Worm (Caenorhabditis elegans): ENCODE results near the gene ndab-1.
"Not testable (repeated sequence)": the region's sequence is repeated elsewhere in the genome, so short reads cannot be mapped to it uniquely, and the experiment has no call there.

The ndab-1 gene

ce11 chrIII:11908660-11909059, 6.9 kb downstream of the ndab-1 start, which contains the start of gene fbxb-24:
Gene fbxb-24, plus strand, starts transcription at chrIII:11908960.
- TF ChIP-seq W03F9.2 (tag; optimal IDR thresholded peaks at IDR 0.05) (no peak), dao-5 (tag; optimal IDR thresholded peaks at IDR 0.05) (no peak)

- no peak for TF ChIP-seq dao-5 (tag; optimal IDR thresholded peaks at IDR 0.05)
- no peak for TF ChIP-seq W03F9.2 (tag; optimal IDR thresholded peaks at IDR 0.05)
- no peak for TF ChIP-seq him-1 (tag; optimal IDR thresholded peaks at IDR 0.05)
Measured at ce11 chrIII:11907177-11907576, 8.3 kb downstream of the ndab-1 start, which contains the start of gene sdz-33. Gene sdz-33, plus strand, starts transcription at chrIII:11907477.

ce11 chrIII:11902782-11903181, 12.7 kb downstream of the ndab-1 start:
- no peak for TF ChIP-seq dao-5 (tag; optimal IDR thresholded peaks at IDR 0.05)
- TF ChIP-seq him-1 (tag; optimal IDR thresholded peaks at IDR 0.05) = no peak
- TF ChIP-seq W03F9.2 (tag; optimal IDR thresholded peaks at IDR 0.05) = no peak

ce11 chrIII:11900022-11900421, 15.5 kb downstream of the ndab-1 start:
- TF ChIP-seq him-1 (tag; optimal IDR thresholded peaks at IDR 0.05) (no peak), dao-5 (tag; optimal IDR thresholded peaks at IDR 0.05) (no peak), W03F9.2 (tag; optimal IDR thresholded peaks at IDR 0.05) (no peak)

- TF ChIP-seq him-1 (tag; optimal IDR thresholded peaks at IDR 0.05) = no peak
- TF ChIP-seq dao-5 (tag; optimal IDR thresholded peaks at IDR 0.05) = no peak
- TF ChIP-seq W03F9.2 (tag; optimal IDR thresholded peaks at IDR 0.05) = no peak
Measured at ce11 chrIII:11898169-11898568, 17.3 kb downstream of the ndab-1 start, which contains the start of gene tsen-2. Gene tsen-2, minus strand, starts transcription at chrIII:11898269.

- TF ChIP-seq W03F9.2 (tag; optimal IDR thresholded peaks at IDR 0.05) (no peak), him-1 (tag; optimal IDR thresholded peaks at IDR 0.05) (no peak), dao-5 (tag; optimal IDR thresholded peaks at IDR 0.05) (no peak)
Measured at ce11 chrIII:11896652-11897051, 18.9 kb downstream of the ndab-1 start.

- TF ChIP-seq dao-5 (tag; optimal IDR thresholded peaks at IDR 0.05) (no peak), W03F9.2 (tag; optimal IDR thresholded peaks at IDR 0.05) (no peak), him-1 (tag; optimal IDR thresholded peaks at IDR 0.05) (no peak)
Measured at ce11 chrIII:11895504-11895903, 20.0 kb downstream of the ndab-1 start.

ce11 chrIII:11892939-11893338, 22.6 kb downstream of the ndab-1 start, which contains the start of gene Y56A3A.41:
Gene Y56A3A.41, minus strand, starts transcription at chrIII:11893039.
- TF ChIP-seq W03F9.2 (tag; optimal IDR thresholded peaks at IDR 0.05) (no peak), dao-5 (tag; optimal IDR thresholded peaks at IDR 0.05) (no peak), him-1 (tag; optimal IDR thresholded peaks at IDR 0.05) (no peak)

- TF ChIP-seq him-1 (tag; optimal IDR thresholded peaks at IDR 0.05) (no peak), W03F9.2 (tag; optimal IDR thresholded peaks at IDR 0.05) (no peak), dao-5 (tag; optimal IDR thresholded peaks at IDR 0.05) (no peak)
Measured at ce11 chrIII:11891335-11891734, 24.2 kb downstream of the ndab-1 start, which contains the start of gene faah-5. Gene faah-5, minus strand, starts transcription at chrIII:11891435.

ce11 chrIII:11883694-11884093, 31.8 kb downstream of the ndab-1 start, which contains the start of gene fbxb-22:
Gene fbxb-22, minus strand, starts transcription at chrIII:11883754.
- not testable (repeated sequence) for TF ChIP-seq W03F9.2, him-1, dao-5 (tag; optimal IDR thresholded peaks at IDR 0.05)

ce11 chrIII:11881549-11881948, 34.0 kb downstream of the ndab-1 start:
- TF ChIP-seq him-1 (tag; optimal IDR thresholded peaks at IDR 0.05) = no peak
- peak; percentile 41 for TF ChIP-seq W03F9.2 (tag; optimal IDR thresholded peaks at IDR 0.05)

ce11 chrIII:11878751-11879150, 36.8 kb downstream of the ndab-1 start, which contains the start of gene Y56A3A.6:
Gene Y56A3A.6, minus strand, starts transcription at chrIII:11878803.
- TF ChIP-seq W03F9.2 (tag; optimal IDR thresholded peaks at IDR 0.05) (no peak), him-1 (tag; optimal IDR thresholded peaks at IDR 0.05) (no peak), dao-5 (tag; optimal IDR thresholded peaks at IDR 0.05) (no peak)

ce11 chrIII:11876130-11876529, 39.4 kb downstream of the ndab-1 start:
- no peak for TF ChIP-seq W03F9.2 (tag; optimal IDR thresholded peaks at IDR 0.05)
- TF ChIP-seq dao-5 (tag; optimal IDR thresholded peaks at IDR 0.05) = no peak
- TF ChIP-seq him-1 (tag; optimal IDR thresholded peaks at IDR 0.05) = no peak

- TF ChIP-seq dao-5 (tag; optimal IDR thresholded peaks at IDR 0.05) = no peak
- no peak for TF ChIP-seq W03F9.2 (tag; optimal IDR thresholded peaks at IDR 0.05)
- no peak for TF ChIP-seq him-1 (tag; optimal IDR thresholded peaks at IDR 0.05)
Measured at ce11 chrIII:11874242-11874641, 41.3 kb downstream of the ndab-1 start.

ce11 chrIII:11871617-11872016, 43.9 kb downstream of the ndab-1 start:
- TF ChIP-seq W03F9.2 (tag; optimal IDR thresholded peaks at IDR 0.05) (no peak), him-1 (tag; optimal IDR thresholded peaks at IDR 0.05) (no peak), dao-5 (tag; optimal IDR thresholded peaks at IDR 0.05) (no peak)

Measured in whole organism, L4/young adult.